Worm (Caenorhabditis elegans) whole organism, young adult: ENCODE measurements around the gene cdh-4.

Experiments used
- B0336.3 ChIP-seq: fragments of 200-800 bp; sonication (Bioruptor generic); IDR thresholded peaks from 2 replicates; pipeline ENCODE4 v1.3.6; 2022; ENCODE audit warnings: missing genetic modification characterization, missing compliant biosample characterization
- F10E7.11 ChIP-seq: sonication (generic microtip); optimal IDR thresholded peaks from 2 replicates; lab custom pipeline; 2017; ENCODE audit warnings: mild to moderate bottlenecking, missing genetic modification characterization, moderate library complexity, missing compliant biosample characterization
- F39B2.1 ChIP-seq: fragments of 200-800 bp; sonication (Bioruptor generic); IDR thresholded peaks from 2 replicates; pipeline ENCODE4 v1.3.6; 2022; ENCODE audit warnings: missing genetic modification reagents, missing genetic modification characterization, missing compliant biosample characterization
- F52B5.7 ChIP-seq: sonication (generic microtip); optimal IDR thresholded peaks from 2 replicates; lab custom pipeline; 2016; ENCODE audit warnings: mild to moderate bottlenecking, missing genetic modification characterization, missing compliant biosample characterization
- F57A8.1 ChIP-seq: fragments of 200-800 bp; sonication (Bioruptor generic); optimal IDR thresholded peaks from 2 replicates; lab custom pipeline; 2018; ENCODE audit warnings: mild to moderate bottlenecking, missing genetic modification characterization, moderate library complexity, missing compliant biosample characterization
- F57C9.4 ChIP-seq: sonication (generic microtip); optimal IDR thresholded peaks from 2 replicates; lab custom pipeline; 2017; ENCODE audit warnings: mild to moderate bottlenecking, missing genetic modification characterization, missing compliant biosample characterization
- K11D2.4 ChIP-seq: fragments of 200-800 bp; sonication (Bioruptor generic); IDR thresholded peaks from 2 replicates; pipeline ENCODE4 v1.3.6; 2022; ENCODE audit warnings: missing genetic modification reagents, missing genetic modification characterization, missing compliant biosample characterization
- K12H6.12 ChIP-seq: fragments of 200-800 bp; sonication (Bioruptor generic); optimal IDR thresholded peaks from 2 replicates; lab custom pipeline; 2018; ENCODE audit warnings: mild to moderate bottlenecking, missing genetic modification characterization, missing compliant biosample characterization
- T07F8.4 ChIP-seq: sonication (generic microtip); optimal IDR thresholded peaks from 2 replicates; lab custom pipeline; 2016; ENCODE audit warnings: mild to moderate bottlenecking, missing genetic modification characterization, moderate library complexity, missing compliant biosample characterization
- Y56A3A.18 ChIP-seq: fragments of 200-800 bp; sonication (Bioruptor generic); IDR thresholded peaks from 2 replicates; pipeline ENCODE4 v1.3.6; 2022; ENCODE audit warnings: missing genetic modification reagents, missing genetic modification characterization, missing compliant biosample characterization
- Y79H2A.3 ChIP-seq: fragments of 200-800 bp; sonication (Bioruptor generic); conservative IDR thresholded peaks from 2 replicates; pipeline ENCODE4 v1.3.6; 2022; ENCODE audit warnings: missing genetic modification reagents, missing genetic modification characterization, missing compliant biosample characterization
- Y95B8A.8 ChIP-seq: fragments of 200-800 bp; sonication (Bioruptor generic); IDR thresholded peaks from 2 replicates; pipeline ENCODE4 v1.3.6; 2022; ENCODE audit warnings: missing genetic modification reagents, missing genetic modification characterization, missing compliant biosample characterization
- ZK185.1 ChIP-seq: sonication (generic microtip); optimal IDR thresholded peaks from 2 replicates; lab custom pipeline; 2016; ENCODE audit warnings: mild to moderate bottlenecking, missing genetic modification characterization, missing compliant biosample characterization; ENCODE audit not compliant: poor library complexity, severe bottlenecking
- attf-3 ChIP-seq: fragments of 200-800 bp; sonication (Bioruptor generic); conservative IDR thresholded peaks from 2 replicates; pipeline ENCODE4 v1.3.6; 2022; ENCODE audit warnings: missing genetic modification reagents, missing genetic modification characterization, missing compliant biosample characterization
- attf-5 ChIP-seq: fragments of 200-800 bp; sonication (Bioruptor generic); optimal IDR thresholded peaks from 2 replicates; lab custom pipeline; 2018; ENCODE audit warnings: mild to moderate bottlenecking, missing genetic modification characterization, missing compliant biosample characterization
- bed-1 ChIP-seq: fragments of 200-800 bp; sonication (Bioruptor generic); IDR thresholded peaks from 2 replicates; pipeline ENCODE4 v1.3.6; 2022; ENCODE audit warnings: missing genetic modification reagents, missing genetic modification characterization, missing compliant biosample characterization
- cebp-1 ChIP-seq, 2 experiments: fragments of 200-800 bp in 1 of 2; sonication (Bioruptor generic) in 1 of 2; sonication (generic microtip) in 1 of 2; IDR thresholded peaks in 1 of 2; optimal IDR thresholded peaks in 1 of 2; 2 replicates each; pipeline versions ENCODE4 v1.3.6 to Lab custom; 2017 to 2022; ENCODE audit warnings: missing compliant biosample characterization in 2 of 2, missing genetic modification characterization in 2 of 2, mild to moderate bottlenecking in 1 of 2, missing genetic modification reagents in 1 of 2, moderate library complexity in 1 of 2
- ceh-27 ChIP-seq: fragments of 200-800 bp; sonication (Bioruptor generic); optimal IDR thresholded peaks from 2 replicates; lab custom pipeline; 2018; ENCODE audit warnings: mild to moderate bottlenecking, missing genetic modification characterization, moderate library complexity, missing compliant biosample characterization
- chd-7 ChIP-seq: sonication (generic microtip); optimal IDR thresholded peaks from 2 replicates; lab custom pipeline; 2016; ENCODE audit warnings: mild to moderate bottlenecking, missing genetic modification characterization, moderate library complexity, missing compliant biosample characterization
- die-1 ChIP-seq: sonication (generic microtip); optimal IDR thresholded peaks from 2 replicates; lab custom pipeline; 2016; ENCODE audit warnings: missing genotype, mild to moderate bottlenecking, missing genetic modification characterization, missing compliant biosample characterization
- dox-1 ChIP-seq: fragments of 200-800 bp; sonication (Bioruptor generic); IDR thresholded peaks from 2 replicates; pipeline ENCODE4 v1.3.6; 2022; ENCODE audit warnings: missing genetic modification reagents, missing genetic modification characterization, missing compliant biosample characterization
- egrh-3 ChIP-seq: fragments of 200-800 bp; sonication (Bioruptor generic); IDR thresholded peaks from 2 replicates; pipeline ENCODE4 v1.3.6; 2022; ENCODE audit warnings: missing genetic modification reagents, missing genetic modification characterization, missing compliant biosample characterization
- ekl-4 ChIP-seq: fragments of 200-800 bp; sonication (Bioruptor generic); IDR thresholded peaks from 2 replicates; pipeline ENCODE4 v1.3.6; 2022; ENCODE audit warnings: missing genetic modification reagents, missing genetic modification characterization, missing compliant biosample characterization
- hmg-1.2 ChIP-seq: fragments of 200-800 bp; sonication (Bioruptor generic); IDR thresholded peaks from 2 replicates; pipeline ENCODE4 v1.3.6; 2022; ENCODE audit warnings: missing genetic modification reagents, missing genetic modification characterization, missing compliant biosample characterization
- let-607 ChIP-seq, 2 experiments: fragments of 200-800 bp in 1 of 2; sonication (Bioruptor generic) in 1 of 2; sonication (generic microtip) in 1 of 2; optimal IDR thresholded peaks; 2 replicates each; lab custom pipeline; 2016 to 2018; ENCODE audit warnings: mild to moderate bottlenecking in 2 of 2, missing compliant biosample characterization in 2 of 2, missing genetic modification characterization in 2 of 2, moderate library complexity in 2 of 2, missing genotype in 1 of 2
- lin-26 ChIP-seq: fragments of 200-800 bp; sonication (Bioruptor generic); IDR thresholded peaks from 2 replicates; pipeline ENCODE4 v1.3.6; 2022; ENCODE audit warnings: missing genetic modification reagents, missing genetic modification characterization, missing compliant biosample characterization
- lin-40 ChIP-seq: sonication (generic microtip); optimal IDR thresholded peaks from 2 replicates; lab custom pipeline; 2016; ENCODE audit warnings: missing genetic modification characterization, mild to moderate bottlenecking, missing compliant biosample characterization, missing genotype, missing genetic modification reagents
- lin-54 ChIP-seq: fragments of 200-800 bp; sonication (Bioruptor generic); optimal IDR thresholded peaks from 2 replicates; lab custom pipeline; 2018; ENCODE audit warnings: mild to moderate bottlenecking, missing genetic modification characterization, missing compliant biosample characterization
- madf-10 ChIP-seq: sonication (generic microtip); optimal IDR thresholded peaks from 2 replicates; lab custom pipeline; 2016; ENCODE audit warnings: mild to moderate bottlenecking, missing genetic modification characterization, missing compliant biosample characterization
- madf-3 ChIP-seq: fragments of 200-800 bp; sonication (Bioruptor generic); IDR thresholded peaks from 2 replicates; pipeline ENCODE4 v1.3.6; 2022; ENCODE audit warnings: missing genetic modification reagents, missing genetic modification characterization, missing compliant biosample characterization
- mcd-1 ChIP-seq: fragments of 200-800 bp; sonication (Bioruptor generic); IDR thresholded peaks from 2 replicates; pipeline ENCODE4 v1.3.6; 2022; ENCODE audit warnings: missing genetic modification reagents, missing genetic modification characterization, missing compliant biosample characterization
- nfyb-1 ChIP-seq: fragments of 200-800 bp; sonication (Bioruptor generic); IDR thresholded peaks from 2 replicates; pipeline ENCODE4 v1.3.6; 2022; ENCODE audit warnings: missing genetic modification reagents, missing genetic modification characterization, missing compliant biosample characterization
- nhr-80 ChIP-seq: sonication (generic microtip); optimal IDR thresholded peaks from 2 replicates; lab custom pipeline; 2016; ENCODE audit warnings: missing genetic modification characterization, missing compliant biosample characterization
- nhr-90 ChIP-seq: sonication (generic microtip); optimal IDR thresholded peaks from 2 replicates; lab custom pipeline; 2016; ENCODE audit warnings: missing genotype, mild to moderate bottlenecking, missing genetic modification characterization, missing compliant biosample characterization
- pbrm-1 ChIP-seq: fragments of 200-800 bp; sonication (Bioruptor generic); IDR thresholded peaks from 2 replicates; pipeline ENCODE4 v1.3.6; 2022; ENCODE audit warnings: missing genetic modification reagents, missing genetic modification characterization, missing compliant biosample characterization
- pha-4 ChIP-seq: fragments of 150-350 bp; sonication (generic microtip); optimal IDR thresholded peaks from 2 replicates; lab custom pipeline; 2014; ENCODE audit warnings: missing biosample characterization, missing genetic modification reagents, missing genetic modification characterization
- repo-1 ChIP-seq: sonication (generic microtip); optimal IDR thresholded peaks from 2 replicates; lab custom pipeline; 2017; ENCODE audit warnings: mild to moderate bottlenecking, missing genetic modification characterization, missing compliant biosample characterization
- snpc-1.1 ChIP-seq: sonication (generic microtip); optimal IDR thresholded peaks from 2 replicates; lab custom pipeline; 2017; ENCODE audit warnings: missing genetic modification characterization, mild to moderate bottlenecking, missing compliant biosample characterization, antibody characterized with exemption, moderate library complexity, missing genotype, missing genetic modification reagents; ENCODE audit not compliant: insufficient read depth
- snpc-4 ChIP-seq, 5 experiments: fragments of 150-350 bp in 1 of 5; sonication (generic microtip) in 4 of 5; optimal IDR thresholded peaks; 2 replicates each; lab custom pipeline; 2014 to 2018; ENCODE audit warnings: missing genetic modification characterization in 5 of 5, missing biosample characterization in 3 of 5, antibody characterized with exemption in 2 of 5, mild to moderate bottlenecking in 2 of 5, missing compliant biosample characterization in 2 of 5, missing genotype in 2 of 5, moderate library complexity in 2 of 5, missing genetic modification reagents in 1 of 5
- tbp1 ChIP-seq: fragments of 200-800 bp; sonication (Bioruptor generic); optimal IDR thresholded peaks from 2 replicates; lab custom pipeline; 2018; ENCODE audit warnings: mild to moderate bottlenecking, missing genetic modification characterization, missing compliant biosample characterization
- ztf-25 ChIP-seq: fragments of 200-800 bp; sonication (Bioruptor generic); IDR thresholded peaks from 2 replicates; pipeline ENCODE4 v1.3.6; 2022; ENCODE audit warnings: missing genetic modification reagents, missing genetic modification characterization, missing compliant biosample characterization
- ztf-28 ChIP-seq: fragments of 200-800 bp; sonication (Bioruptor generic); IDR thresholded peaks from 2 replicates; pipeline ENCODE4 v1.3.6; 2022; ENCODE audit warnings: missing genetic modification reagents, missing genetic modification characterization, missing compliant biosample characterization

Gene cdh-4

DNA sequence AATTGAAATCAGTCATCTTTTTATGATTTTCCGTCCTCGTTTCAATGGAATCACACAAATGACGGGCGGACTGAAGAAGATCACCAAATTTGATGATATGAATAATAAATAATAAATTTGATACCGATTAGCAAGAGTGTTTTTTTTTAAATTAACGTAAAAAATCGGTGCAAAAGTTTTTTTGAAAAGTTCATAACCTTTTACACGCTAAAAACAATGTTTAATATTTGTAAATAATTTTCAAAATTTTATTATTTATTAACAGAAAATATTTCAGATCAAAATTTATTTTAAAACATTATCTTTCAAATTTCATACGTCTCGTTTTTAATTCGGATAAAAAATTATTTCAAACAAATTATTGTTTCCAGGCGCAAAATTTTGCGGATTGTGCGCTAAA is 24.8 kb downstream of the cdh-4 start, which contains the start of gene M88.3:
TSS of gene M88.3 (minus strand) at position 101 of the 400 bp plus-strand sequence.
- TF ChIP-seq ztf-25 (GFP tag; lab: Robert Waterston, UW) = no peak
- TF ChIP-seq mcd-1 = no peak
- TF ChIP-seq pbrm-1 (GFP tag; lab: Robert Waterston, UW) = no peak
- TF ChIP-seq madf-3 = no peak
- no peak for TF ChIP-seq F52B5.7 (tag; lab: Kevin White, UChicago)
- no peak for TF ChIP-seq snpc-1.1
- no peak for TF ChIP-seq F57C9.4
- TF ChIP-seq F57A8.1 = no peak
- TF ChIP-seq T07F8.4 = no peak
- TF ChIP-seq bed-1 (GFP tag; lab: Robert Waterston, UW) = no peak
- TF ChIP-seq repo-1 (tag; lab: Kevin White, UChicago) = no peak
- TF ChIP-seq let-607 (tag; optimal IDR thresholded peaks at IDR 0.05; lab: Kevin White, UChicago) = no peak

DNA sequence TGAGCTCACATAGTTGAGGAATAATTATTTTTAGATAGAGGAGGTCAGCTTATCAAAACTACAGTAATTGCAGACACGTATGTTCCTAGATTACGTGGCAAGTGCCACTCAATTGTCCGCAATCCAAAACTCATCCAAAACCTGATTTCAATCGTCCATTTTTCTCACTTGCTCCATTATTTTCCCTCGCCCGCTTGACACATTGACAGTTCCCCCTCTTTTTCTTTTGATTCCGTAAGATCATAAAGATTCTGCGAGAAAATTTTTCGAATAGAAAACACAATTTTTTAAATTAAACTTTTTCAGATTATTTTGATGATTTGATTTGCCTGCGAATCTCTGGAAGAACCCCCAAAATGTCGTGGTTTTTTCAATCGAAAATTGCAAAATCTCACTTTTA is 28.6 kb downstream of the cdh-4 start, which contains the start of gene M88.4:
TSS of gene M88.4 (plus strand) at position 301 of the 400 bp plus-strand sequence.
- TF ChIP-seq repo-1 (tag; lab: Kevin White, UChicago) (no peak), hmg-1.2 (no peak), Y79H2A.3 (GFP tag; lab: Robert Waterston, UW) (no peak), ztf-28 (GFP tag; lab: Robert Waterston, UW) (no peak)

DNA sequence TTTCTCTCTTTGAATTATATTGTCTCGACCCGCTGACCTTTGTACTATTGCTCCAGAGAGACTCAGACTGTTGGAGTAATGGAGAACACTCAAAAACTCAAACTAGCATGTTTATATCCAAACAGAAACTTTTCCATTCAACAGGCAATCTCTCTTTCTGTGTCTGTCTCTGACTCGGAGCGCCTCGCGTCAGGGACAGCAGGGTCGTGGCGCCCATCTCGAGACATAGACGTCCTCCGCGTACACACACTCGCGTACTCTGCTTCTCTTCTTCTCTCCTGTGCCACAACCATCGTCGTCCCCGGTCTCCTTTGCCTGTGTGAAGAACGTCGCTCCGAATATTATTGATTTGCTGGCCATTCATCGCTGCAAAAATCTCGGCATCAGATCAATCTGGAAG is 31.8 kb downstream of the cdh-4 start:
- TF ChIP-seq pha-4 (tag; lab: Kevin White, UChicago) (no peak), egrh-3 (peak; percentile 56), lin-54 (GFP tag; lab: Kevin White, UChicago) (peak; percentile 40), die-1 (tag; lab: Kevin White, UChicago) (peak; percentile 6), B0336.3 (peak; percentile 45; the same call in 1 of the 2 replicates), let-607 (tag; optimal IDR thresholded peaks at IDR 0.05; lab: Kevin White, UChicago) (peak; percentile 2 to 30), pbrm-1 (GFP tag; lab: Robert Waterston, UW) (0 out of 2 replicates have a peak, but pooled peaks have one; percentile 18), tbp1 (GFP tag; lab: Kevin White, UChicago) (peak; percentile 8), mcd-1 (peak; percentile 65), nfyb-1 (GFP tag; lab: Robert Waterston, UW) (peak; percentile 72), lin-40 (tag; lab: Kevin White, UChicago) (peak; percentile 59), F39B2.1 (GFP tag; lab: Robert Waterston, UW) (no peak), ZK185.1 (tag; lab: Kevin White, UChicago) (peak; percentile 40), Y95B8A.8 (GFP tag; lab: Robert Waterston, UW) (no peak), T07F8.4 (no peak), lin-26 (GFP tag; lab: Robert Waterston, UW) (peak; percentile 47; the same call in 1 of the 2 replicates), hmg-1.2 (peak; percentile 68; the same call in 1 of the 2 replicates), madf-10 (peak; percentile 43), dox-1 (GFP tag; lab: Robert Waterston, UW) (peak; percentile 87), ceh-27 (GFP tag; lab: Kevin White, UChicago) (peak; percentile 88), nhr-80 (tag; lab: Kevin White, UChicago) (peak; percentile 98), attf-3 (GFP tag; lab: Robert Waterston, UW) (0 out of 2 replicates have a peak, but pooled peaks have one; percentile 9), snpc-4 (GFP tag; optimal IDR thresholded peaks at IDR 0.05; lab: Kevin White, UChicago) (no peak), snpc-4 (tag; optimal IDR thresholded peaks at IDR 0.05; lab: Kevin White, UChicago) (peak in 3 of 4 experiments; percentile 12 to 55 (median 45)), chd-7 (peak; percentile 44), cebp-1 (GFP tag; IDR thresholded peaks at IDR 0.05; lab: Robert Waterston, UW) (peak; percentile 42; the same call in 1 of the 2 replicates), cebp-1 (tag; optimal IDR thresholded peaks at IDR 0.05; lab: Kevin White, UChicago) (peak; percentile 73), attf-5 (GFP tag; lab: Kevin White, UChicago) (peak; percentile 90), nhr-90 (tag; lab: Kevin White, UChicago) (peak; percentile 45), K12H6.12 (tag; lab: Kevin White, UChicago) (peak; percentile 79), F10E7.11 (tag; lab: Kevin White, UChicago) (no peak), ekl-4 (0 out of 2 replicates have a peak, but pooled peaks have one; percentile 30), K11D2.4 (GFP tag; lab: Robert Waterston, UW) (no peak), Y56A3A.18 (GFP tag; lab: Robert Waterston, UW) (no peak)
